Fruit fly (Drosophila melanogaster) Kc167 (cell line): ENCODE measurements around the gene CG7432.

Experiments used
- Sin3A ChIP-seq: fragments of >200 bp; optimal IDR thresholded peaks from 2 replicates; lab custom pipeline; 2018; ENCODE audit warnings: missing external identifiers
- h ChIP-seq: fragments of >200 bp; optimal IDR thresholded peaks from 3 replicates; lab custom pipeline; 2018; ENCODE audit warnings: missing external identifiers
- insv ChIP-seq: fragments of >200 bp; optimal IDR thresholded peaks from 3 replicates; lab custom pipeline; 2018; ENCODE audit warnings: missing external identifiers
- psq ChIP-seq: fragments of >200 bp; optimal IDR thresholded peaks from 2 replicates; lab custom pipeline; 2017; ENCODE audit warnings: missing external identifiers

dm6 chr3R:19682424-19682823, 17.6 kb downstream of the CG7432 start:
- TF ChIP-seq h (lab: Kevin White, UChicago) (no peak), insv (lab: Kevin White, UChicago) (no peak), psq (lab: Kevin White, UChicago) (no peak), Sin3A (lab: Kevin White, UChicago) (no peak)
